Fruit fly (Drosophila melanogaster): Measurements from ENCODE around the gene CG17258.

The CG17258 gene

dm6 chr2L:3039774-3040173 is 4.6 kb upstream of the CG17258 start, which contains the start of the genes cnir and CG17221 (continued):
- TF ChIP-seq CG10209 (GFP tag; optimal IDR thresholded peaks at IDR 0.05) (peak; percentile 42), Dip3 (GFP tag; optimal IDR thresholded peaks at IDR 0.05) (peak; percentile 70), PHDP (tag; optimal IDR thresholded peaks at IDR 0.05) (peak; percentile 68), Sox102F (GFP tag; optimal IDR thresholded peaks at IDR 0.05) (peak; percentile 60), D19B (GFP tag; optimal IDR thresholded peaks at IDR 0.05) (no peak), bab2 (GFP tag; optimal IDR thresholded peaks at IDR 0.05) (peak; percentile 70), Xrp1 (GFP tag; IDR thresholded peaks at IDR 0.05) (peak; percentile 53), Hr39 (optimal IDR thresholded peaks at IDR 0.05) (no peak), NC2β (GFP tag; optimal IDR thresholded peaks at IDR 0.05) (peak; percentile 74), CG2889 (GFP tag; IDR thresholded peaks at IDR 0.05) (no peak), stc (GFP tag; IDR thresholded peaks at IDR 0.05) (no peak), CG1832 (GFP tag; optimal IDR thresholded peaks at IDR 0.05) (no peak), dan (GFP tag; IDR thresholded peaks at IDR 0.05) (no peak), CG10654 (GFP tag; optimal IDR thresholded peaks at IDR 0.05) (peak; percentile 60), CrebB (tag; optimal IDR thresholded peaks at IDR 0.05) (peak; percentile 34), Hmx (GFP tag; optimal IDR thresholded peaks at IDR 0.05) (peak; percentile 52), CG2199 (GFP tag; IDR thresholded peaks at IDR 0.05) (0 out of 3 replicates have a peak, but pooled peaks have one; percentile 18), ems (GFP tag; optimal IDR thresholded peaks at IDR 0.05) (peak; percentile 67), CG4854 (GFP tag; optimal IDR thresholded peaks at IDR 0.05) (peak; percentile 68), CG15269 (tag; optimal IDR thresholded peaks at IDR 0.05) (peak; percentile 72), Xbp1 (GFP tag; optimal IDR thresholded peaks at IDR 0.05) (peak; percentile 76), CG7987 (GFP tag; optimal IDR thresholded peaks at IDR 0.05) (peak; percentile 29), Sry-δ (GFP tag; optimal IDR thresholded peaks at IDR 0.05) (peak; percentile 72), ATbp (GFP tag; optimal IDR thresholded peaks at IDR 0.05) (no peak), CG8281 (tag; optimal IDR thresholded peaks at IDR 0.05) (peak; percentile 21), CG17385 (GFP tag; optimal IDR thresholded peaks at IDR 0.05) (peak; percentile 70), CG13287 (GFP tag; IDR thresholded peaks at IDR 0.05; ENCODE audit: partially characterized antibody) (peak; percentile 59), CG12236 (GFP tag; optimal IDR thresholded peaks at IDR 0.05) (peak; percentile 55), CG12391 (tag; optimal IDR thresholded peaks at IDR 0.05) (peak; percentile 78), az2 (GFP tag; optimal IDR thresholded peaks at IDR 0.05) (peak; percentile 75), CG2202 (tag; optimal IDR thresholded peaks at IDR 0.05) (peak; percentile 23), Dad (GFP tag; optimal IDR thresholded peaks at IDR 0.05) (peak; percentile 62), CG10267 (tag; optimal IDR thresholded peaks at IDR 0.05) (peak; percentile 97), onecut (GFP tag; IDR thresholded peaks at IDR 0.05) (peak; percentile 88), CG4424 (GFP tag; optimal IDR thresholded peaks at IDR 0.05) (peak; percentile 68), CG12659 (GFP tag; optimal IDR thresholded peaks at IDR 0.05) (peak; percentile 75), CG10543 (GFP tag; optimal IDR thresholded peaks at IDR 0.05) (peak; percentile 71), Six4 (GFP tag; optimal IDR thresholded peaks at IDR 0.05) (peak; percentile 64), CG6854 (GFP tag; optimal IDR thresholded peaks at IDR 0.05) (no peak), eyg (GFP tag; optimal IDR thresholded peaks at IDR 0.05) (peak; percentile 27), CG18011 (GFP tag; optimal IDR thresholded peaks at IDR 0.05) (peak; percentile 61), fd96Cb (tag; optimal IDR thresholded peaks at IDR 0.05) (peak; percentile 42), Rx (GFP tag; IDR thresholded peaks at IDR 0.05) (no peak), CG11085 (GFP tag; IDR thresholded peaks at IDR 0.05) (0 out of 2 replicates have a peak, but pooled peaks have one; percentile 9), chif (GFP tag; optimal IDR thresholded peaks at IDR 0.05) (peak; percentile 50 to 68), kni (GFP tag; optimal IDR thresholded peaks at IDR 0.05) (peak; percentile 60), grn (GFP tag; optimal IDR thresholded peaks at IDR 0.05) (no peak), CG9817 (tag; optimal IDR thresholded peaks at IDR 0.05) (peak; percentile 72), CG3995 (GFP tag; optimal IDR thresholded peaks at IDR 0.05) (peak; percentile 46), CG3847 (GFP tag; IDR thresholded peaks at IDR 0.05) (peak; percentile 63; the same call in 1 of the 2 replicates), CG5245 (GFP tag; optimal IDR thresholded peaks at IDR 0.05) (peak; percentile 43)
